Fruit fly (Drosophila melanogaster): ENCODE data around the gene CG15646.
A peak's percentile ranks its signal among the peaks of the same experiment; 100 is the strongest.

Gene CG15646

DNA sequence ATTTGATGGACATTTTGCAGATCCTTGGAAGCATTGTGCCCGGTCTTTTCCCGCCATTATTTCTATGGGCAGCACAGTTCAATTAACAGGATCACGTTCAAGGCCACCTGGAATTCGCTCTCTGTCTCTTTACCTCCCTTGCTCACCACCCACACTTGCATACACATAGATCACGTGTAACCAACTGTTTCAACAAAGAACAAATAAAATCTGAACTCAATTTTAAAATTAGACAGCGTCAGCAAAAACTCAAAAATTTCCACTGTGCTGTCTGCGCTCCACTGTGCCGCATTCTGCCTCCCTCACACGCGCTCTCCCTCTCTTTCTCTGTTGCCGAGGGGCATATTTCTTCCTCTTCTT is 38.8 kb upstream of the CG15646 start:
- TF ChIP-seq Rfx (GFP tag; IDR thresholded peaks at IDR 0.05): peak; percentile 64
- TF ChIP-seq CG15601 (tag; optimal IDR thresholded peaks at IDR 0.05): peak; percentile 56
- TF ChIP-seq Doc3 (GFP tag; IDR thresholded peaks at IDR 0.05; ENCODE audit: partially characterized antibody): no peak
- TF ChIP-seq so (GFP tag; IDR thresholded peaks at IDR 0.05): no peak
- TF ChIP-seq ara (GFP tag; IDR thresholded peaks at IDR 0.05): 0 out of 2 replicates have a peak, but pooled peaks have one; percentile 22
- TF ChIP-seq br (optimal IDR thresholded peaks at IDR 0.05): no peak
- peak; percentile 22 for TF ChIP-seq Meics (GFP tag; optimal IDR thresholded peaks at IDR 0.05)
- peak; percentile 20 for TF ChIP-seq ATbp (GFP tag; optimal IDR thresholded peaks at IDR 0.05)
- TF ChIP-seq chinmo (GFP tag; IDR thresholded peaks at IDR 0.05; ENCODE audit: partially characterized antibody): 0 out of 4 replicates have a peak, but pooled peaks have one; percentile 8
- TF ChIP-seq row (GFP tag; IDR thresholded peaks at IDR 0.05): peak; percentile 60
- TF ChIP-seq CG3065 (GFP tag; optimal IDR thresholded peaks at IDR 0.05): no peak
- 0 out of 3 replicates have a peak, but pooled peaks have one; percentile 34 for TF ChIP-seq tgo (GFP tag; IDR thresholded peaks at IDR 0.05)
- peak; percentile 68 for TF ChIP-seq sens (GFP tag)
- no peak for TF ChIP-seq C15 (GFP tag; IDR thresholded peaks at IDR 0.05)
- TF ChIP-seq sr (GFP tag; IDR thresholded peaks at IDR 0.05): 0 out of 3 replicates have a peak, but pooled peaks have one; percentile 38
- TF ChIP-seq CG12299 (tag; optimal IDR thresholded peaks at IDR 0.05): no peak
- TF ChIP-seq Xrp1 (GFP tag; IDR thresholded peaks at IDR 0.05): peak; percentile 34; the same call in 1 of the 2 replicates
- TF ChIP-seq Lhr (GFP tag; optimal IDR thresholded peaks at IDR 0.05): no peak
- TF ChIP-seq CG9727 (GFP tag; optimal IDR thresholded peaks at IDR 0.05): peak; percentile 19
- TF ChIP-seq Dek (tag; optimal IDR thresholded peaks at IDR 0.05): peak; percentile 15
- TF ChIP-seq CG4730 (GFP tag; IDR thresholded peaks at IDR 0.05): 0 out of 2 replicates have a peak, but pooled peaks have one; percentile 15
- peak; percentile 4 for TF ChIP-seq CG9609 (GFP tag; optimal IDR thresholded peaks at IDR 0.05)
- TF ChIP-seq ttk (GFP tag; IDR thresholded peaks at IDR 0.05): no peak
- TF ChIP-seq CG2120 (GFP tag; optimal IDR thresholded peaks at IDR 0.05): peak; percentile 8
- no peak for TF ChIP-seq CG13424 (tag; optimal IDR thresholded peaks at IDR 0.05)
- TF ChIP-seq CG1603 (tag; optimal IDR thresholded peaks at IDR 0.05): peak; percentile 22
- 0 out of 2 replicates have a peak, but pooled peaks have one; percentile 32 for TF ChIP-seq CG11696 (GFP tag; IDR thresholded peaks at IDR 0.05)
- TF ChIP-seq E2f1 (GFP tag; IDR thresholded peaks at IDR 0.05): peak; percentile 33; the same call in 1 of the 2 replicates
- TF ChIP-seq CG11093 (GFP tag; IDR thresholded peaks at IDR 0.05): no peak
- peak; percentile 13 for TF ChIP-seq Fer1 (GFP tag; optimal IDR thresholded peaks at IDR 0.05)
- no peak for TF ChIP-seq gcm2 (GFP tag; optimal IDR thresholded peaks at IDR 0.05)
- peak; percentile 8 for TF ChIP-seq phol (tag; optimal IDR thresholded peaks at IDR 0.05)
- no peak for TF ChIP-seq pan (optimal IDR thresholded peaks at IDR 0.05)
- TF ChIP-seq pan (GFP tag; optimal IDR thresholded peaks at IDR 0.05 in 1 of 2, IDR thresholded peaks at IDR 0.05 in 1 of 2): peak in 1 of 2 experiments; percentile 28
- TF ChIP-seq Atf-2 (GFP tag; optimal IDR thresholded peaks at IDR 0.05): no peak
- TF ChIP-seq Mad (GFP tag; optimal IDR thresholded peaks at IDR 0.05): no peak
- peak; percentile 31 for TF ChIP-seq CG4282 (GFP tag; optimal IDR thresholded peaks at IDR 0.05)
- peak; percentile 80 for TF ChIP-seq Med (GFP tag)
- no peak for TF ChIP-seq CG6654 (GFP tag; optimal IDR thresholded peaks at IDR 0.05)
- TF ChIP-seq CG15269 (tag; optimal IDR thresholded peaks at IDR 0.05): peak; percentile 35
- TF ChIP-seq crol (GFP tag; IDR thresholded peaks at IDR 0.05): peak; percentile 8; the same call in 1 of the 2 replicates
- peak; percentile 3 for TF ChIP-seq CG2678 (tag; optimal IDR thresholded peaks at IDR 0.05)
- peak; percentile 52; the same call in 1 of the 3 replicates for TF ChIP-seq CG11456 (GFP tag; IDR thresholded peaks at IDR 0.05)
- TF ChIP-seq mld (GFP tag; IDR thresholded peaks at IDR 0.05; ENCODE audit: partially characterized antibody): no peak
- TF ChIP-seq CG2712 (tag; optimal IDR thresholded peaks at IDR 0.05): peak; percentile 1
- 0 out of 3 replicates have a peak, but pooled peaks have one; percentile 10 for TF ChIP-seq dysf (GFP tag; IDR thresholded peaks at IDR 0.05)
- TF ChIP-seq Hr3 (GFP tag; optimal IDR thresholded peaks at IDR 0.05): no peak
- TF ChIP-seq HLH3B (GFP tag; IDR thresholded peaks at IDR 0.05): no peak
- peak; percentile 1 for TF ChIP-seq CG10979 (tag; optimal IDR thresholded peaks at IDR 0.05)
- TF ChIP-seq Drgx (GFP tag; IDR thresholded peaks at IDR 0.05): 0 out of 2 replicates have a peak, but pooled peaks have one; percentile 16
- TF ChIP-seq kah (GFP tag; optimal IDR thresholded peaks at IDR 0.05): peak; percentile 72

Data from whole organism, embryonic.